Worm (Caenorhabditis elegans): ENCODE data around the gene T23F2.4.
A peak's percentile ranks its signal among the peaks of the same experiment; 100 is the strongest.

The T23F2.4 gene

DNA sequence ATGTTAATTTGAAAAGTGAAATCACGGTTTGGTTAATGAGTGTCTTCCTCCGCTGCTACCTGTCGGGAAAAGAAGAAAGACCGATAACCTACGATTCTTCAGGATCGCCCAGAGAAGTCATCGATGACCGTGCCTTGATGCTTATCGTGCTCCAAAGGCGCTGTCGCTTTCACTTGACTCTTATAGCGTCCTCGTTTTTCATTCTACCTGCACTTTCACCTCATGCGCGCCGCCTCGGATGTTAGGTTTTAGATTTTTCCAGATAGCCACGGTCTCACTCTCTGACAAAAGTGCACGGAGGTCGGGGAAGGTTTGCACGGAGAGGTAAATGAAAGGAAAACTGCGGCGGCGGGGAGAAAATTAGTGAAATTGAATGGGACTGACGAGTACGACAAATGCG, 26.0 kb downstream of the T23F2.4 start:
- TF ChIP-seq vab-7 (GFP tag; IDR thresholded peaks at IDR 0.05) (no peak), madf-9 (GFP tag; conservative IDR thresholded peaks at IDR 0.05) (no peak)

DNA sequence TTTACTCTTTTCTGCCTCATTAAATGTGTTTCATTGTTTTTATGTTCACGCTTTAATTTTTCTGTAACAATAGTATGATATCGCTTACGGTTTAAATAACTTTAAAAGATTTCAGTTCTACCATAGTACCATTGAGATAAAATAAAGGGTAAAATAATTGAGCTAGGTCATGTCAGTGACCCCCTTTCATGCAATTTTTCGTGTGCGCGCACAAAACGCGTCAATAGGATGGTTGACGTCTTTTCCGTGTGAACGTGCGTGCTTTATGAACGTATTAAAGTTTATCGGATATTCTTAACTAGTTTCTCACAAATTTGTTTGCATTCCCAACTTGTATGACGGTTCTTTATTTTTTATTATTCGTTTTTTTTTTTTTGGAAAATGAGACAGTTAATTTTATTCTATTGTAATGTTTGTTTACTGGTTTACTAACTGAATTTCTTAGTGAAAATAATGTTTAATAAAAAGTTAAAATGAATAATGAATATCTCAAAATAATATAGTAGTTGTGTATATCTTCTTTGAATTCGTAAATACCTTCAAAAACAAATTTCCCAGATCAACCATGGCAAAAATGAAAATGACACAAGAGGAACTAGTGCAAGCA, 28.9 kb downstream of the T23F2.4 start, which contains the start of gene C25F6.1:
Gene C25F6.1 (plus strand): TSS at position 557 of the 607 bp plus-strand sequence.
- TF ChIP-seq aha-1 (tag) (peak; percentile 57), attf-4 (tag; optimal IDR thresholded peaks at IDR 0.05) (no peak), lin-38 (GFP tag; IDR thresholded peaks at IDR 0.05) (no peak), vab-7 (GFP tag; IDR thresholded peaks at IDR 0.05) (no peak), mep-1 (tag; optimal IDR thresholded peaks at IDR 0.05) (peak; percentile 38), mes-2 (tag; optimal IDR thresholded peaks at IDR 0.05; ENCODE audit: poor library complexity, severe bottlenecking) (peak; percentile 61), set-16 (GFP tag; IDR thresholded peaks at IDR 0.05) (no peak), nhr-48 (tag; optimal IDR thresholded peaks at IDR 0.05) (no peak), lsy-2 (tag; optimal IDR thresholded peaks at IDR 0.05) (peak in 1 of 2 experiments; percentile 30), daf-16 (GFP tag; optimal IDR thresholded peaks at IDR 0.05) (no peak), daf-16 (tag; optimal IDR thresholded peaks at IDR 0.05) (peak; percentile 14), unc-62 (GFP tag; optimal IDR thresholded peaks at IDR 0.05 in 1 of 2) (peak in 1 of 2 experiments; percentile 81), unc-62 (tag; optimal IDR thresholded peaks at IDR 0.05) (no peak), daf-12 (tag; optimal IDR thresholded peaks at IDR 0.05) (no peak)

DNA sequence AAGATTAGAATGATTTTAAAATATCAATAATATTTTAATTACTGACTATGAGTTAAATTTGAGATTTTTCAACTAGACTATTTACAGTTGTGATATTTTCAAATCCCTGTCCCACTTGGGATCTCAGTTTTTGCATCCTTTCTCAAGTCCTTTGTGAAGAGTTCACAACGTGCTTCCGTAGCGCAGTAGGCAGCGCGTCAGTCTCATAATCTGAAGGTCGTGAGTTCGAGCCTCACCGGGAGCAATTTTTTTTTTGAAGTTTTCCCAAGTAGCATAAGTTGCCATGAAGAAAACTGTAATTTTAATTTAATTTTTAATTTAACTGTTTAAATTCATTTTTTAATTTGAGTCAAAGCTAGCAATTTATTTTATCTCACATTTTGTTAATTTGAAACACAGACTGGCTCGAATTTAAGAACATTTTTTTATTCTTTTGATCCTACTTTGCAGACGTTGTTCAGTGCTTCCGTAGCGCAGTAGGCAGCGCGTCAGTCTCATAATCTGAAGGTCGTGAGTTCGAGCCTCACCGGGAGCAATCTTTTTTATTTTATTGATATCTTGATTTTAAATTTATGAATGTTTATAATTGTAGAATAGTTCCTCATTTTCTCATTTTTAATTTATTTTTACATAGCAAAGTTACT, 29.5 kb downstream of the T23F2.4 start:
- TF ChIP-seq ama-1 (optimal IDR thresholded peaks at IDR 0.05) (no peak), egl-43 (GFP tag; IDR thresholded peaks at IDR 0.05) (peak; percentile 56; the same call in 1 of the 2 replicates), duxl-1 (tag; optimal IDR thresholded peaks at IDR 0.05; ENCODE audit: poor library complexity) (peak; percentile 29), snpc-4 (tag; optimal IDR thresholded peaks at IDR 0.05) (no peak), nhr-102 (tag; optimal IDR thresholded peaks at IDR 0.05) (peak; percentile 17), ZK546.5 (tag; optimal IDR thresholded peaks at IDR 0.05) (no peak), dve-1 (tag; optimal IDR thresholded peaks at IDR 0.05; ENCODE audit: insufficient read depth) (peak; percentile 3), F26F4.8 (GFP tag; conservative IDR thresholded peaks at IDR 0.05) (no peak), nhr-237 (tag; optimal IDR thresholded peaks at IDR 0.05) (no peak), D1046.2 (GFP tag; IDR thresholded peaks at IDR 0.05) (no peak), lin-38 (GFP tag; IDR thresholded peaks at IDR 0.05) (peak; percentile 59), T20F7.1 (GFP tag; optimal IDR thresholded peaks at IDR 0.05) (peak; percentile 26), nhr-48 (tag; optimal IDR thresholded peaks at IDR 0.05) (no peak), tag-97 (GFP tag; IDR thresholded peaks at IDR 0.05) (no peak), nhr-42 (GFP tag; IDR thresholded peaks at IDR 0.05) (0 out of 2 replicates have a peak, but pooled peaks have one; percentile 9), mdl-1 (tag; optimal IDR thresholded peaks at IDR 0.05) (peak in 1 of 2 experiments; percentile 10), Y105C5A.15 (GFP tag; IDR thresholded peaks at IDR 0.05) (no peak), arid-1 (GFP tag; conservative IDR thresholded peaks at IDR 0.05) (0 out of 2 replicates have a peak, but pooled peaks have one; percentile 14), unc-39 (tag; optimal IDR thresholded peaks at IDR 0.05) (no peak), mes-2 (tag; optimal IDR thresholded peaks at IDR 0.05; ENCODE audit: poor library complexity, severe bottlenecking) (peak; percentile 57), lsy-2 (tag; optimal IDR thresholded peaks at IDR 0.05) (peak in 1 of 2 experiments; percentile 2), dmd-6 (GFP tag; IDR thresholded peaks at IDR 0.05) (no peak), ceh-20 (GFP tag; IDR thresholded peaks at IDR 0.05) (no peak), daf-12 (tag; optimal IDR thresholded peaks at IDR 0.05) (no peak), T26A8.4 (GFP tag; IDR thresholded peaks at IDR 0.05) (no peak), sdz-12 (GFP tag; optimal IDR thresholded peaks at IDR 0.05) (no peak), nhr-41 (GFP tag; IDR thresholded peaks at IDR 0.05) (peak; percentile 10; the same call in 1 of the 2 replicates), mep-1 (tag; optimal IDR thresholded peaks at IDR 0.05) (peak; percentile 50), lin-13 (GFP tag; optimal IDR thresholded peaks at IDR 0.05) (no peak), F37D6.2 (tag; optimal IDR thresholded peaks at IDR 0.05) (peak; percentile 16), zag-1 (tag; optimal IDR thresholded peaks at IDR 0.05) (no peak), zip-11 (GFP tag; IDR thresholded peaks at IDR 0.05) (no peak), ZK337.2 (GFP tag; IDR thresholded peaks at IDR 0.05) (no peak), daf-16 (GFP tag; optimal IDR thresholded peaks at IDR 0.05) (peak in 1 of 2 experiments; percentile 52), daf-16 (tag; optimal IDR thresholded peaks at IDR 0.05) (peak; percentile 21), madf-5 (GFP tag; IDR thresholded peaks at IDR 0.05) (no peak), egl-27 (tag; optimal IDR thresholded peaks at IDR 0.05) (no peak), hmg-1.1 (GFP tag; IDR thresholded peaks at IDR 0.05) (0 out of 2 replicates have a peak, but pooled peaks have one; percentile 8)
